Fruit fly (Drosophila melanogaster): ENCODE data around the gene IFT52.

IFT52 gene

DNA sequence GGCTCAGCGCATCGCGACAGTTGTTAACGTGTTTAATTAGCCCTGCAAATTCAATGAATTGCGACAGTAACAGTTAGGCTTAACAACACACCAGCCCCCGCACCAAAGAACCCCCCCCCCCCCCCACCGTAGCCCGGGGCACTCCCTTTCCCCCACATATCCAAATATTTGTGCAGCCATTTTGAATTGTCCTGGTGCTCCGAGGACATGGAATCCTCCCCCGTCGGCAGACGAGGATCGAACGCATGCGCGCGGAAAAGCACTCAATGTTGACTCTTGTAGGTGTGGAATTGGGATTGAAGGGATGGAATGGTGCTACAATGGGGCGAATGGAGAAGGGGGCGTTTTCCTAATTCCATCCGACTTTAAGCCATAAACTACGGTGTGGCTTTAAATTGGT lies 9.3 kb downstream of the IFT52 start:
- no peak for TF ChIP-seq noc (tag; optimal IDR thresholded peaks at IDR 0.05)

DNA sequence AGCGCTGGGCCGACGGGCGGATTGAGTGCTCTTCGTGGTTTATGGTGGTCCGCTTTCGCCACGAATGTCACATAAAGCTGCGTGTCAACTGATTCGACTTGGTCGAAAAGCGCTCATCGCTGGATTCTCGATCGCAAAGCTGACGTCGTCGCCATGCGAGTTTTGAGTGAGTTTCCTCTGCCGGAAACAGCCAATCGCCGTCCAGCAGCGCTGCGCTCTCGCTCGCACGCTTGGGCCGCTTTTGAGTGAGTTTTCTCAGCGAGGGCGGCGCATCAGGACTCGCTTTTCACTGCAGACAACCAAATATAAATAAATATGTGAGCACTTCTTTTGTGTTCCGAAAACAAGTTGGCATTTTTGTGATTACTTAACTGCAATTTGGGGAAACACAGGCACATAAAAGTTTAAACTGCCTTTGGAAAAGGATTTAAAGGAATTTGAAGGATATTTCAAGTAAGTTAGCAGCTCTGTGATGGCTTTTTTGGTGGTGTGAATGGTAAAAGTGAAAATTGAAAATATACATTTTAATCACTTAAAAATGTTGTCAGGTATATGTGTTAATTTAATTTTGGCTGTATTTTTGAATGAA lies 10.3 kb downstream of the IFT52 start, which contains the start of gene eya:
TSS of gene eya (minus strand) at position 94 of the 589 bp plus-strand sequence.
- no peak for TF ChIP-seq noc (tag; optimal IDR thresholded peaks at IDR 0.05)

DNA sequence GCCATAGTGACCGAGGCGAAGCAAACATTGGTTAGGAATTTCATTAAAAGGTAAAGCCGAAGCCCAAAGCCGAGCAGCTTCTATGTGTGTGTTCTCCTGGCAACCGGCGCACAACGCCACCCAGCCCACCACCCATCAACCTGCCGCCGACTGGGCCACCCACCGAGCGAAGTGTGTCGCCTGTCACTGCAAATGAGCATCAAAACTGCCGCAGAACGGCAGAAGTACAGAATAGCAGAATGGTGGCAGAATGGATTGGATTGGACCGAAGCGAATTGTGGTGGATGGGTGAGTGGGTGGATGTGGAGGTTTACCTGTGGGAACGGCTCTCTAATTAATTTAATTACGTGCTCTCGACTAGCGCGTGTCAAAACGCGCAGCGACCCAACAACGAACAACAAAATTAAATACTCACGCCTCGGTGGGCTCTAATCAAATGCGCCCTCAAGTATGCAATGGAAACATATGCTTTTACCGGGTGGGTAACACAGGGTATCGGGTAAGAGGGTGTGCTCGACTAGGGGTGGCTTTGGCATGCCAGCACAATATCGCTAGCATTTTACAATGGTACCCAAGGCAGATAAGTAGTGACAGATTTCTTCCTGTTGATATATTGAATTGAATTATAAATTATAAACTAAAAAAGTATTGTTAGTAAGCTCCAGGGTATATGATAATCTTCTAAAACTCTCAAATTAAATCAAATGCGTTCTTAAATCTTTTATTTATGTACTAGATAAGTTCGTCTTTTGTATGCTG lies 17.5 kb downstream of the IFT52 start:
- TF ChIP-seq noc (tag; optimal IDR thresholded peaks at IDR 0.05): no peak

DNA sequence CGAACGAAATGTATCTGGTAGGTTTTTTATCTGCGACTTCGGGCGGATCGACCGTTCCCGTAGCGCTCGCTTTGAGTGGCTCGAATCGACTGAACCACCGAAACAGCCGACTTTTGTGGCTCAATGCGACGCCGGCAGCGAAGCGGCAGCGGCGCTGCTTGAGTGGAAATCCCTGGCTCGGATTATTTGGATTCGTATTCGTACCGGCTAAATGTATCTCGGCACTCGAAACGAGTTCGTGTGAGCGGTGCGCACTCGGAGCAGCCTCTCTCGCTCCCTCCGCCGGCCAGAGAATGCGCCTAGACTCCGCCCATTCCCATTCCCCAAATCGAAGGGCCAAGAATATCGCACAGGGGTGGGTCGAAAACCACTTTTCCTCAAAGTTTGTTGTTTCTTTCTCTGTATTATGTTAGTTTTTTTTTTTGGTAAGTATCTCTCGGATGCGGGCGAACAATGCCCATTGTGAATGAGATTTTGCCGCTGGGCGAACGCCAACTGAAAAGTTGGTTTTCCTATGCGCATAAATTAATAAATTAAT lies 21.2 kb downstream of the IFT52 start:
- TF ChIP-seq noc (tag; optimal IDR thresholded peaks at IDR 0.05): no peak

DNA sequence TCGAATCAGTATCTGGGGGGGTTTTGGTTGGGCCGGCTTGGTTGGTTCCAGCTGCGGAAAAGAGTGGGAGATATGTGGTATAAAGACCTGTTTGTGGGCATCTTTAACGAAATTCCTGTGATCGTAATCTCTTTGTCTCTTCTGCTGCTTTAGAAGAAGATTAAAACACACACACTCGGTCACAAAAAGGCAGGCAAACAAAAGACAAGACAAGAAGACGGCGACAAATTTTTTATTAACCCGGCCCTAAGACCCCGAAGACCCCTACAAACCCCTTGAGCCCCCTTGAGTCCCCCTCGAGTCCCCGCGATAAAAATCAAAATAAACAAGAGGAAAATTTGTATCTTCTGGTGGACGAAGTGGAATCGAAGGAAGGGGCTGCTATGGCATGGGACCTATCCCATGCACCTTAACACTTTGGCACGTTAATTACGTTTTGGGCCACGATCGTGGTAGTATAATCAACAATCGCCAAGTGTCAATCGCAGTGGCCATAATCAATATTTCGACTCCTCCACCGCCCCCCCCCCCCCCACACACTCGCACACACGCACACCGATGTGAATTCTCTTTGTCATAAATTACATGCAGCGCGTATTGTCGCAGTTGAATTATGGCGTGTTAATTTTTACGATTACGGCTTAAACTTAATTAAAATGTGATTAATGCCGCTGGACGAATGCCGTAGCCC lies 23.0 kb downstream of the IFT52 start:
- no peak for TF ChIP-seq noc (tag; optimal IDR thresholded peaks at IDR 0.05)

DNA sequence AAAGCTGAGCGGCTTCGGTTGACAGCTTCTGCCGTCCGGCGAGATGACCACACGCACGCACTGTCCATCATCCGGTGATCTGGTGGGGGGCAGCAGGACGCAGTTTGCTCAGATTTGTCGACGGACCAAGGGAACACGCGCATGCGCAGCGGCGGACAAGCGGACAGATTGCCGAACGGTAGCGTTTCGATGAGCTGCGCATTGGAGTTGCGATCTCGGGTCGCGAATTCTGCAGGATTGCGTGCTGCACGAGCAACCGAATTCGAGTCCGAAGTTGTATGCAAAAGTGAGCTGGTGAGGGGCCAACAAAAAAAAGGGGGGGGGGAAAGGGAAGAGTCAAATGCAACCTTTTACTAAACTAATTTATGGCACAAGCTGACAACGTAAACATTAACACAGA lies 23.6 kb downstream of the IFT52 start:
- no peak for TF ChIP-seq noc (tag; optimal IDR thresholded peaks at IDR 0.05)

DNA sequence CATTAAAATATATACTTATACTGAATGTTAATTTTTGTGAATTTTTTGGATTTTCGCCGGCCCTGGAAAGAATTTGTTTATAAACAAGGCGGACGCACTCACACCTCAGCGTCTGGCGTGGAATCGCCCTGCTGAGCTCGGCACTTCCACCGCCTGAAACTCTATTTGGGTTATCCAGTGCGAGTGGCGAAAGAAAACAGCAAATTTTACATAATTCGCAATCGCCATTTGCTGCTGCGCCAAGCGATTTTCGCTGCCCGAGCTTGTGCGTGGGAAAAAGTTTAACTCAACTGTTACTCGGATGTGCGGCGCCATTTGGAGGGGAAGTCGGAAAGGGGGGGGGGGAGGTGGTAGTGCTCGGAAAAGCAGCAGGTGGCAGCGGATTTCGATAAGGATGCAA lies 24.3 kb downstream of the IFT52 start:
- no peak for TF ChIP-seq noc (tag; optimal IDR thresholded peaks at IDR 0.05)

DNA sequence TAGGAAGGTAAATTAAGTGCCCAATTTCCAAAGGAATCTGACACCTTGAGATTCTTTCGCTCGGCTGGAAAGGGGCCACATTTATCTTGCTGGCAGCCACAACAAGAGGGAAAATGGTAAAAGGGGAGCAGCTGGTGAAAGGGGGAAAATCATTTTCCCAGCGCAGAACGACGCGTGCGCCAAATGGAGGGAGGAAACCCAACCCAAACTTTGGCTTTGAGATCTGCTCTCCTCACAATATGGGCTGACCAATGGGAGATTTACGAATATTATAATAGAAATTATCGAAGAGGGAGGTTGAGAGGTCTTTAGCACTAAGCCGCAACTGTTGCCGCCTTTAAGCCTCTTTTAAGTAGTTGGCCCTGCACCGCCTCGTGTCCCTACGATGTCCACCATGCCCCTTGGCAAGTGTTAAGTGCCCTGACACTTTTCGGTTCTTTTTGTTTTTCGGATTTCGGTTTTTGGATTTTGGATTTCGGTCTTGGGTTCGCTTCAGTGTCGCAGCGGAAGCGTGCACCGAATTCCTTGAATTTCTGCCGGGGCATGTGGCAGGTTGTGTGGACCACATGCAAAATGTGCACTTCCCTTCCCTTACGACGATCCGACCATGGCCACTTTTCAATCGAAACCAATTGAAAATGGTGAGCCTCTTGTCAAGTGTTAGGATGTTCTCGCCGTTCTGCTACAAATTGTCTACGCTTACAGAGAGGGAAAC lies 25.2 kb downstream of the IFT52 start:
- no peak for TF ChIP-seq noc (tag; optimal IDR thresholded peaks at IDR 0.05)

DNA sequence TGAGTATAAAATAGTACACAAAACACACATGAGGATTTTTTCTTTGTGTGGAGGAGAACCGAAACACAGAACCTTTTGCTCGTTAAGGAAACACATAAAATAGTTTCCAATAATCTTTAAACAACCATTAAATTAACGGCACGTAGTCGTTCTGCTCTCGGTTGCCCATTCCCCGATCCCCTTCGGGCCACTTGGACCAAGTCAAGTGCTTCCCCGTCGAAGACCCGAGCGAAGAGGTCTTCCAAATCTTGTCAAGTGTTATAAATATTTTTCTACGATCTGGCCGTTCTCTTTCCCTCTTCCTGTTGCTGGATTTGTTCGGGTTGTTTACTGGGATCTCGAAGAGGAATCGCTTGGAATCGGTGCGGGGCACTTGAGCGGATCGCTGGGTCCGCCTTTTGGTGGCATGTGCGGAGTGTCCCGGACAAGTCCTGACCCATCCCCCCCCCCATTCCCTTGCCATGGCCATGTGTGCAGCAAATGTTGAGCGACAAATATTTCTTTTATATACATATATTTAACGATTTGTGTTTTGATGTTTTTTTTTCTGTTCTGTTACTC lies 26.3 kb downstream of the IFT52 start:
- no peak for TF ChIP-seq noc (tag; optimal IDR thresholded peaks at IDR 0.05)

DNA sequence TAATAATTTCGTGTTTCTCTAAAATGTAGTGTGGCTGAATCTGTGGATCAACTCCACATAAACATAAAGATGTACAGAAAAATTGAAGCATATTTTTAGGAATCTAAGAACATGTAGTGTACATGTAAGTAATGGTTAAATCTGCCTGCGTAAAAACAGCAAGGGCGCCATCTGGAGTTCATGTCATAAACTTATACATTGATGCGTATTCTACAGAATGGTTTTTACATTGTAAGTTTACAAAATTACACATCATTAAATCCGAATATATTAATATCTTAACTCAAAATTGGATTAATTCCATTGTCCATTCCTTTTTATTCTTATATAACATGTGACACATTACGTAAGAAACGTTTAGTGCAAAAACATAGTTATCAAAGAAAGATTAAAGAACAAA lies 30.3 kb downstream of the IFT52 start:
- TF ChIP-seq noc (tag; optimal IDR thresholded peaks at IDR 0.05): no peak

DNA sequence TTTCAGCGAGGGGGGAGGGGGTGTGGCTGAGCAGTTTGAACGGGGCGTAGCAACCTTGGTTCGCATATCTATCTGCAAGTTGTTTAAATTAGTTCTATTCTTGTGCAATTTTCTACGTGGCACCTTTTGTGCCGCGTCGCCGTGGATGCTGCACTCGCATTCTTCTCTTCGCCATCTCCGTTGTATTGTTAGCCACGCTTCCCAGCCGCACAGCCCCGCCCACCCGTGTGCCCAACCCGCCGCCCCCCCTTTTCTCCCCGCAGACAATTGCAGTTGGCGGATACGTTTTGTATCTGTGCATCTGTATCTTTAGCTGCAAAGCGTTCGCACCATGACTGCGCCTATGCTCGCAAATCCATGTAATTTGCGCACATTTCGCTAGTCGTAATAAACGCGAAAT lies 43.4 kb downstream of the IFT52 start:
- TF ChIP-seq noc (tag; optimal IDR thresholded peaks at IDR 0.05): no peak

DNA sequence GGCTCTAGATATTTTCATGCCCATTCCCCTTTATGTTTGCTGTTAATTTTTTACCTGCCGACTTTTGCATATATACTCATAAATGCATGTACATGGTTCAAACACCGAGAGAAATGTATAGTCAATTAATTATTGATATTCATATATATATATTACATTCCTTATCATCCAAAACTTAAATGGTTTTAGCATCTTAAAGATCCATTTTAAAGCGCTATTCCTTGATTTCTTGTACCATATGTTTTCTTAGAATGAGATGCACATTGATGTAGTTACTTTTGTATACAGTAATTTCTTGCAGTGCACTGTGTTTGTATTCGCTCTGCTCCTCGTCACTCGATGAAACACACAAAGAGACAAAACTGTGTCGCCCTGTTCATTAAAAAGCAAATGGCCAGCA lies 48.6 kb downstream of the IFT52 start:
- no peak for TF ChIP-seq noc (tag; optimal IDR thresholded peaks at IDR 0.05)
